Worm (Caenorhabditis elegans) whole organism, early embryonic: ENCODE data around the gene srv-2.

Experiments used
- F13C5.2 ChIP-seq: sonication (generic microtip); optimal IDR thresholded peaks from 2 replicates; lab custom pipeline; 2017; ENCODE audit warnings: mild to moderate bottlenecking, missing genetic modification characterization, inconsistent platforms, missing compliant biosample characterization
- aly-1 ChIP-seq: sonication (generic microtip); optimal IDR thresholded peaks from 2 replicates; lab custom pipeline; 2016; ENCODE audit warnings: missing genetic modification characterization, missing compliant biosample characterization
- ama-1 ChIP-seq: fragments of 150-350 bp; optimal IDR thresholded peaks from 2 replicates; lab custom pipeline; 2014
- ceh-13 ChIP-seq: fragments of 200-800 bp; sonication (Bioruptor generic); optimal IDR thresholded peaks from 2 replicates; lab custom pipeline; 2018; ENCODE audit warnings: mild to moderate bottlenecking, missing genetic modification characterization, missing compliant biosample characterization
- ceh-36 ChIP-seq: sonication (generic microtip); optimal IDR thresholded peaks from 2 replicates; lab custom pipeline; 2016; ENCODE audit warnings: missing genetic modification characterization, inconsistent platforms, missing compliant biosample characterization
- ets-7 ChIP-seq: sonication (generic microtip); optimal IDR thresholded peaks from 2 replicates; lab custom pipeline; 2016; ENCODE audit warnings: missing genotype, missing genetic modification characterization, missing compliant biosample characterization
- flt-1 ChIP-seq: fragments of 200-800 bp; sonication (Bioruptor generic); IDR thresholded peaks from 2 replicates; pipeline ENCODE4 v1.3.6; 2022; ENCODE audit warnings: missing genetic modification characterization, missing compliant biosample characterization
- hmbx-1 ChIP-seq: sonication (generic microtip); optimal IDR thresholded peaks from 2 replicates; lab custom pipeline; 2016; ENCODE audit warnings: mild to moderate bottlenecking, missing genetic modification characterization, missing compliant biosample characterization
- hmg-4 ChIP-seq: fragments of 200-800 bp; sonication (Bioruptor generic); optimal IDR thresholded peaks from 2 replicates; lab custom pipeline; 2018; ENCODE audit warnings: mild to moderate bottlenecking, missing genetic modification characterization, missing compliant biosample characterization
- hnd-1 ChIP-seq: sonication (generic microtip); optimal IDR thresholded peaks from 2 replicates; lab custom pipeline; 2016; ENCODE audit warnings: missing genetic modification characterization, missing compliant biosample characterization
- pes-1 ChIP-seq: fragments of 200-800 bp; sonication (Bioruptor generic); IDR thresholded peaks from 2 replicates; pipeline ENCODE4 v1.3.6; 2022; ENCODE audit warnings: missing genetic modification reagents, missing genetic modification characterization, missing compliant biosample characterization
- scrt-1 ChIP-seq: fragments of 200-800 bp; sonication (Bioruptor generic); IDR thresholded peaks from 2 replicates; pipeline ENCODE4 v1.3.6; 2022; ENCODE audit warnings: missing genetic modification characterization, missing compliant biosample characterization
- sea-1 ChIP-seq: fragments of 200-800 bp; sonication (Bioruptor generic); conservative IDR thresholded peaks from 2 replicates; pipeline ENCODE4 v1.3.6; 2022; ENCODE audit warnings: missing genetic modification characterization, missing compliant biosample characterization
- tbx-37 ChIP-seq: fragments of 200-800 bp; sonication (Bioruptor generic); conservative IDR thresholded peaks from 2 replicates; pipeline ENCODE4 v1.3.6; 2022; ENCODE audit warnings: missing genetic modification reagents, missing genetic modification characterization, missing compliant biosample characterization

DNA sequence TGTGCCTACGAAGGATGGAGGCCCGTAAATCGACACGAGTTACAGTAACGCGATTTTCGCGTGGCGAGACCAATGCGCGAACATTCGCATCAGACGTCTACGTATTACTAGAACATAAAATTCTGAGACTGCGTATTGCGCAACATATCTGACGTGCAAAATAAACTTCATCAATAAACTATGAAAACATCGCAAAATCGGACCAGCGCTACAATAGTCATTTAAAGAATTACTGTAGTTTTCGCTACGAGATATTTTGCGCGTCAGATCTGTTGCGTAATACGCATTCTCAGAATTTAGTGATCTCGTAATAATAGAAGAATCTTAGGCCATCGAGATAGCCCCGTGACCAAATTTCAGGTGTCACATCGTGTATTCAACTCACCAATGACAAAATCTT, 7.8 kb downstream of the srv-2 start:
- TF ChIP-seq flt-1 (GFP tag; lab: Robert Waterston, UW) (no peak), scrt-1 (no peak), hmbx-1 (tag; lab: Kevin White, UChicago) (no peak), ceh-36 (no peak), hmg-4 (GFP tag; lab: Kevin White, UChicago) (no peak), hnd-1 (tag; lab: Kevin White, UChicago) (no peak), aly-1 (tag; lab: Kevin White, UChicago) (no peak), ama-1 (lab: Kevin White, UChicago) (no peak), pes-1 (no peak), ceh-13 (GFP tag; lab: Kevin White, UChicago) (no peak), sea-1 (GFP tag; lab: Robert Waterston, UW) (no peak), tbx-37 (GFP tag; lab: Robert Waterston, UW) (no peak), F13C5.2 (tag; lab: Kevin White, UChicago) (no peak), ets-7 (tag; lab: Kevin White, UChicago) (no peak)
